Worm (Caenorhabditis elegans) whole organism, young adult: Measurements from ENCODE around the gene Y17G7B.3.

ENCODE experiments used
- B0019.2 ChIP-seq: fragments of 200-800 bp; sonication (Bioruptor generic); conservative IDR thresholded peaks from 2 replicates; pipeline ENCODE4 v1.3.6; 2022; ENCODE audit warnings: missing genetic modification reagents, missing genetic modification characterization, missing compliant biosample characterization
- B0261.1 ChIP-seq: sonication (generic microtip); optimal IDR thresholded peaks from 2 replicates; lab custom pipeline; 2016; ENCODE audit warnings: mild to moderate bottlenecking, missing genetic modification characterization, moderate library complexity, missing compliant biosample characterization
- C06A6.2 ChIP-seq: fragments of 200-800 bp; sonication (Bioruptor generic); conservative IDR thresholded peaks from 2 replicates; pipeline ENCODE4 v1.3.6; 2022; ENCODE audit warnings: missing genetic modification characterization, missing compliant biosample characterization
- F23B12.7 ChIP-seq: sonication (generic microtip); optimal IDR thresholded peaks from 2 replicates; lab custom pipeline; 2017; ENCODE audit warnings: missing genetic modification characterization, mild to moderate bottlenecking, missing compliant biosample characterization, antibody characterized with exemption, moderate library complexity; ENCODE audit not compliant: insufficient read depth
- T07F8.4 ChIP-seq: sonication (generic microtip); optimal IDR thresholded peaks from 2 replicates; lab custom pipeline; 2016; ENCODE audit warnings: mild to moderate bottlenecking, missing genetic modification characterization, moderate library complexity, missing compliant biosample characterization
- Y67H2A.10 ChIP-seq: fragments of 200-800 bp; sonication (Bioruptor generic); conservative IDR thresholded peaks from 2 replicates; pipeline ENCODE4 v1.3.6; 2022; ENCODE audit warnings: missing genetic modification reagents, missing genetic modification characterization, missing compliant biosample characterization
- Y95B8A.8 ChIP-seq: fragments of 200-800 bp; sonication (Bioruptor generic); IDR thresholded peaks from 2 replicates; pipeline ENCODE4 v1.3.6; 2022; ENCODE audit warnings: missing genetic modification reagents, missing genetic modification characterization, missing compliant biosample characterization
- akir-1 ChIP-seq: fragments of 200-800 bp; sonication (Bioruptor generic); optimal IDR thresholded peaks from 2 replicates; lab custom pipeline; 2018; ENCODE audit warnings: mild to moderate bottlenecking, missing genetic modification characterization, moderate library complexity, missing compliant biosample characterization
- ama-1 ChIP-seq, 3 experiments: fragments of 150-350 bp in 1 of 3; sonication (generic microtip) in 2 of 3; optimal IDR thresholded peaks; 2 replicates each; lab custom pipeline; 2014 to 2018; ENCODE audit warnings: missing biosample characterization in 2 of 3, missing genetic modification characterization in 2 of 3, missing genetic modification reagents in 2 of 3
- aptf-3 ChIP-seq: fragments of 200-800 bp; sonication (Bioruptor generic); IDR thresholded peaks from 2 replicates; pipeline ENCODE4 v1.3.6; 2022; ENCODE audit warnings: missing genetic modification characterization, missing compliant biosample characterization
- athp-1 ChIP-seq: sonication (generic microtip); optimal IDR thresholded peaks from 2 replicates; lab custom pipeline; 2017; ENCODE audit warnings: mild to moderate bottlenecking, missing genetic modification characterization, missing compliant biosample characterization
- attf-5 ChIP-seq: fragments of 200-800 bp; sonication (Bioruptor generic); optimal IDR thresholded peaks from 2 replicates; lab custom pipeline; 2018; ENCODE audit warnings: mild to moderate bottlenecking, missing genetic modification characterization, missing compliant biosample characterization
- attf-6 ChIP-seq: fragments of 200-800 bp; sonication (Bioruptor generic); IDR thresholded peaks from 2 replicates; pipeline ENCODE4 v1.3.6; 2022; ENCODE audit warnings: missing genetic modification reagents, missing genetic modification characterization, missing compliant biosample characterization
- bed-1 ChIP-seq: fragments of 200-800 bp; sonication (Bioruptor generic); IDR thresholded peaks from 2 replicates; pipeline ENCODE4 v1.3.6; 2022; ENCODE audit warnings: missing genetic modification reagents, missing genetic modification characterization, missing compliant biosample characterization
- bed-2 ChIP-seq: fragments of 200-800 bp; sonication (Bioruptor generic); IDR thresholded peaks from 2 replicates; pipeline ENCODE4 v1.3.6; 2022; ENCODE audit warnings: missing genetic modification reagents, missing genetic modification characterization, missing compliant biosample characterization
- cebp-1 ChIP-seq, 2 experiments: fragments of 200-800 bp in 1 of 2; sonication (Bioruptor generic) in 1 of 2; sonication (generic microtip) in 1 of 2; IDR thresholded peaks in 1 of 2; optimal IDR thresholded peaks in 1 of 2; 2 replicates each; pipeline versions ENCODE4 v1.3.6 to Lab custom; 2017 to 2022; ENCODE audit warnings: missing compliant biosample characterization in 2 of 2, missing genetic modification characterization in 2 of 2, mild to moderate bottlenecking in 1 of 2, missing genetic modification reagents in 1 of 2, moderate library complexity in 1 of 2
- ceh-100 ChIP-seq: fragments of 200-800 bp; sonication (Bioruptor generic); IDR thresholded peaks from 2 replicates; pipeline ENCODE4 v1.3.6; 2022; ENCODE audit warnings: missing genetic modification reagents, missing genetic modification characterization, missing compliant biosample characterization
- ceh-27 ChIP-seq: fragments of 200-800 bp; sonication (Bioruptor generic); optimal IDR thresholded peaks from 2 replicates; lab custom pipeline; 2018; ENCODE audit warnings: mild to moderate bottlenecking, missing genetic modification characterization, moderate library complexity, missing compliant biosample characterization
- ceh-40 ChIP-seq: fragments of 200-800 bp; sonication (Bioruptor generic); IDR thresholded peaks from 2 replicates; pipeline ENCODE4 v1.3.6; 2022; ENCODE audit warnings: missing genetic modification characterization, missing compliant biosample characterization
- ceh-91 ChIP-seq: fragments of 200-800 bp; sonication (Bioruptor generic); IDR thresholded peaks from 2 replicates; pipeline ENCODE4 v1.3.6; 2022; ENCODE audit warnings: missing genetic modification reagents, missing genetic modification characterization, missing compliant biosample characterization
- chd-7 ChIP-seq: sonication (generic microtip); optimal IDR thresholded peaks from 2 replicates; lab custom pipeline; 2016; ENCODE audit warnings: mild to moderate bottlenecking, missing genetic modification characterization, moderate library complexity, missing compliant biosample characterization
- efl-1 ChIP-seq: fragments of 150-350 bp; optimal IDR thresholded peaks from 2 replicates; lab custom pipeline; 2014; ENCODE audit warnings: missing biosample characterization, missing genetic modification reagents, missing genetic modification characterization
- fkh-3 ChIP-seq: sonication (generic microtip); optimal IDR thresholded peaks from 2 replicates; lab custom pipeline; 2016; ENCODE audit warnings: mild to moderate bottlenecking, missing genetic modification characterization, missing compliant biosample characterization
- hlh-12 ChIP-seq: sonication (generic microtip); optimal IDR thresholded peaks from 2 replicates; lab custom pipeline; 2016; ENCODE audit warnings: missing genetic modification characterization, missing compliant biosample characterization
- hmg-1.2 ChIP-seq: fragments of 200-800 bp; sonication (Bioruptor generic); IDR thresholded peaks from 2 replicates; pipeline ENCODE4 v1.3.6; 2022; ENCODE audit warnings: missing genetic modification reagents, missing genetic modification characterization, missing compliant biosample characterization
- let-607 ChIP-seq, 2 experiments: fragments of 200-800 bp in 1 of 2; sonication (Bioruptor generic) in 1 of 2; sonication (generic microtip) in 1 of 2; optimal IDR thresholded peaks; 2 replicates each; lab custom pipeline; 2016 to 2018; ENCODE audit warnings: mild to moderate bottlenecking in 2 of 2, missing compliant biosample characterization in 2 of 2, missing genetic modification characterization in 2 of 2, moderate library complexity in 2 of 2, missing genotype in 1 of 2
- lin-26 ChIP-seq: fragments of 200-800 bp; sonication (Bioruptor generic); IDR thresholded peaks from 2 replicates; pipeline ENCODE4 v1.3.6; 2022; ENCODE audit warnings: missing genetic modification reagents, missing genetic modification characterization, missing compliant biosample characterization
- lin-35 ChIP-seq, 3 experiments: fragments of 150-350 bp in 2 of 3; sonication (generic microtip) in 1 of 3; optimal IDR thresholded peaks; 2 replicates each; lab custom pipeline; 2014 to 2018; ENCODE audit warnings: missing biosample characterization in 3 of 3, missing genetic modification characterization in 3 of 3, missing genetic modification reagents in 3 of 3
- lsl-1 ChIP-seq: fragments of 200-800 bp; sonication (Bioruptor generic); optimal IDR thresholded peaks from 2 replicates; lab custom pipeline; 2018; ENCODE audit warnings: mild to moderate bottlenecking, missing genetic modification characterization, moderate library complexity, missing compliant biosample characterization
- lsy-27 ChIP-seq: sonication (generic microtip); optimal IDR thresholded peaks from 2 replicates; lab custom pipeline; 2017; ENCODE audit warnings: missing genetic modification characterization, mild to moderate bottlenecking, missing compliant biosample characterization, antibody characterized with exemption, missing genotype, borderline replicate concordance; ENCODE audit not compliant: insufficient read depth
- madf-10 ChIP-seq: sonication (generic microtip); optimal IDR thresholded peaks from 2 replicates; lab custom pipeline; 2016; ENCODE audit warnings: mild to moderate bottlenecking, missing genetic modification characterization, missing compliant biosample characterization
- madf-3 ChIP-seq: fragments of 200-800 bp; sonication (Bioruptor generic); IDR thresholded peaks from 2 replicates; pipeline ENCODE4 v1.3.6; 2022; ENCODE audit warnings: missing genetic modification reagents, missing genetic modification characterization, missing compliant biosample characterization
- madf-8 ChIP-seq: fragments of 200-800 bp; sonication (Bioruptor generic); conservative IDR thresholded peaks from 2 replicates; pipeline ENCODE4 v1.3.6; 2022; ENCODE audit warnings: missing genetic modification reagents, missing genetic modification characterization, missing compliant biosample characterization
- mcd-1 ChIP-seq: fragments of 200-800 bp; sonication (Bioruptor generic); IDR thresholded peaks from 2 replicates; pipeline ENCODE4 v1.3.6; 2022; ENCODE audit warnings: missing genetic modification reagents, missing genetic modification characterization, missing compliant biosample characterization
- mel-28 ChIP-seq: sonication (generic microtip); optimal IDR thresholded peaks from 2 replicates; lab custom pipeline; 2016; ENCODE audit warnings: borderline replicate concordance, mild to moderate bottlenecking, missing genetic modification characterization, missing compliant biosample characterization
- nfya-2 ChIP-seq: fragments of 200-800 bp; sonication (Bioruptor generic); IDR thresholded peaks from 2 replicates; pipeline ENCODE4 v1.3.6; 2022; ENCODE audit warnings: missing genetic modification reagents, missing genetic modification characterization, missing compliant biosample characterization
- nfyb-1 ChIP-seq: fragments of 200-800 bp; sonication (Bioruptor generic); IDR thresholded peaks from 2 replicates; pipeline ENCODE4 v1.3.6; 2022; ENCODE audit warnings: missing genetic modification reagents, missing genetic modification characterization, missing compliant biosample characterization
- nhr-90 ChIP-seq: sonication (generic microtip); optimal IDR thresholded peaks from 2 replicates; lab custom pipeline; 2016; ENCODE audit warnings: missing genotype, mild to moderate bottlenecking, missing genetic modification characterization, missing compliant biosample characterization
- pbrm-1 ChIP-seq: fragments of 200-800 bp; sonication (Bioruptor generic); IDR thresholded peaks from 2 replicates; pipeline ENCODE4 v1.3.6; 2022; ENCODE audit warnings: missing genetic modification reagents, missing genetic modification characterization, missing compliant biosample characterization
- repo-1 ChIP-seq: sonication (generic microtip); optimal IDR thresholded peaks from 2 replicates; lab custom pipeline; 2017; ENCODE audit warnings: mild to moderate bottlenecking, missing genetic modification characterization, missing compliant biosample characterization
- sdz-38 ChIP-seq: sonication (generic microtip); optimal IDR thresholded peaks from 2 replicates; lab custom pipeline; 2016; ENCODE audit warnings: missing genotype, missing genetic modification characterization, missing compliant biosample characterization
- tbx-9 ChIP-seq: sonication (generic microtip); optimal IDR thresholded peaks from 2 replicates; lab custom pipeline; 2016; ENCODE audit warnings: borderline replicate concordance, missing genetic modification characterization, inconsistent platforms, missing compliant biosample characterization
- xnd-1 ChIP-seq: sonication (generic microtip); optimal IDR thresholded peaks from 2 replicates; lab custom pipeline; 2016; ENCODE audit warnings: missing genotype, missing genetic modification reagents, missing genetic modification characterization, missing compliant biosample characterization
- ztf-26 ChIP-seq: sonication (generic microtip); optimal IDR thresholded peaks from 2 replicates; lab custom pipeline; 2017; ENCODE audit warnings: missing genetic modification characterization, missing compliant biosample characterization

Y17G7B.3 gene

ce11 chrII:11979449-11980095, 9.3 kb upstream of the Y17G7B.3 start, which contains the start of the genes ash-2 and Y17G7B.20:
Gene ash-2, plus strand, starts transcription at chrII:11979838.
Gene Y17G7B.20, minus strand, starts transcription at chrII:11979844.
- no peak for TF ChIP-seq let-607 (tag; optimal IDR thresholded peaks at IDR 0.05; lab: Kevin White, UChicago)
- TF ChIP-seq madf-3 (GFP tag; lab: Robert Waterston, UW) = peak; percentile 98
- no peak for TF ChIP-seq tbx-9 (tag; lab: Kevin White, UChicago)
- TF ChIP-seq Y67H2A.10 (GFP tag; lab: Robert Waterston, UW) = 0 out of 2 replicates have a peak, but pooled peaks have one; percentile 28
- TF ChIP-seq B0019.2 (GFP tag; lab: Robert Waterston, UW) = no peak
- TF ChIP-seq cebp-1 (GFP tag; IDR thresholded peaks at IDR 0.05; lab: Robert Waterston, UW) = peak; percentile 81
- peak; percentile 82 for TF ChIP-seq cebp-1 (tag; optimal IDR thresholded peaks at IDR 0.05; lab: Kevin White, UChicago)
- TF ChIP-seq athp-1 (tag; lab: Kevin White, UChicago) = no peak
- no peak for TF ChIP-seq chd-7 (tag; lab: Kevin White, UChicago)
- TF ChIP-seq nfyb-1 (GFP tag; lab: Robert Waterston, UW) = no peak
- TF ChIP-seq F23B12.7 (tag; lab: Kevin White, UChicago) = no peak
- TF ChIP-seq sdz-38 (tag; lab: Kevin White, UChicago) = no peak
- TF ChIP-seq B0261.1 (tag; lab: Kevin White, UChicago) = no peak
- no peak for TF ChIP-seq ceh-40
- TF ChIP-seq xnd-1 (tag; lab: Kevin White, UChicago) = no peak
- no peak for TF ChIP-seq aptf-3 (GFP tag; lab: Robert Waterston, UW)
- 0 out of 2 replicates have a peak, but pooled peaks have one; percentile 7 for TF ChIP-seq pbrm-1 (GFP tag; lab: Robert Waterston, UW)
- TF ChIP-seq fkh-3 (tag; lab: Kevin White, UChicago) = no peak
- no peak for TF ChIP-seq hlh-12 (tag; lab: Kevin White, UChicago)
- TF ChIP-seq akir-1 (GFP tag; lab: Kevin White, UChicago) = no peak
- no peak for TF ChIP-seq bed-2
- TF ChIP-seq attf-5 (GFP tag; lab: Kevin White, UChicago) = no peak
- TF ChIP-seq C06A6.2 (GFP tag; lab: Robert Waterston, UW) = no peak
- no peak for TF ChIP-seq lin-26
- no peak for TF ChIP-seq mel-28 (tag; lab: Kevin White, UChicago)
- no peak for TF ChIP-seq attf-6 (GFP tag; lab: Robert Waterston, UW)
- no peak for TF ChIP-seq lsy-27 (tag; lab: Kevin White, UChicago)
- TF ChIP-seq ztf-26 = no peak
- TF ChIP-seq, all 124 proteins: peak for 4

- TF ChIP-seq nfya-2 (GFP tag; lab: Robert Waterston, UW) (no peak), nhr-90 (tag; lab: Kevin White, UChicago) (no peak), ceh-91 (peak; percentile 92), madf-8 (GFP tag; lab: Robert Waterston, UW) (peak; percentile 80), ama-1 (optimal IDR thresholded peaks at IDR 0.05; lab: Kevin White, UChicago) (no peak), ama-1 (GFP tag; optimal IDR thresholded peaks at IDR 0.05; lab: Kevin White, UChicago) (no peak), efl-1 (GFP tag; lab: Kevin White, UChicago) (peak; percentile 55), B0019.2 (GFP tag; lab: Robert Waterston, UW) (peak; percentile 92), Y95B8A.8 (GFP tag; lab: Robert Waterston, UW) (peak; percentile 97), lin-35 (GFP tag; optimal IDR thresholded peaks at IDR 0.05; lab: Kevin White, UChicago) (peak in 1 of 3 experiments; percentile 88), lin-26 (no peak), madf-10 (tag; lab: Kevin White, UChicago) (peak; percentile 85), ztf-26 (peak; percentile 76), bed-1 (GFP tag; lab: Robert Waterston, UW) (no peak), mcd-1 (GFP tag; lab: Robert Waterston, UW) (peak; percentile 88), pbrm-1 (GFP tag; lab: Robert Waterston, UW) (peak; percentile 85; the same call in 1 of the 2 replicates), lsl-1 (GFP tag; lab: Kevin White, UChicago) (peak; percentile 85), T07F8.4 (tag; lab: Kevin White, UChicago) (peak; percentile 31), hmg-1.2 (peak; percentile 98), B0261.1 (tag; lab: Kevin White, UChicago) (no peak), ceh-27 (GFP tag; lab: Kevin White, UChicago) (no peak), ceh-100 (peak; percentile 99), repo-1 (tag; lab: Kevin White, UChicago) (peak; percentile 13), F23B12.7 (tag; lab: Kevin White, UChicago) (no peak)
Measured at ce11 chrII:11980110-11980509, 8.7 kb upstream of the Y17G7B.3 start.
